Worm (Caenorhabditis elegans): ENCODE measurements around the gene pfs-2.

The pfs-2 gene

DNA sequence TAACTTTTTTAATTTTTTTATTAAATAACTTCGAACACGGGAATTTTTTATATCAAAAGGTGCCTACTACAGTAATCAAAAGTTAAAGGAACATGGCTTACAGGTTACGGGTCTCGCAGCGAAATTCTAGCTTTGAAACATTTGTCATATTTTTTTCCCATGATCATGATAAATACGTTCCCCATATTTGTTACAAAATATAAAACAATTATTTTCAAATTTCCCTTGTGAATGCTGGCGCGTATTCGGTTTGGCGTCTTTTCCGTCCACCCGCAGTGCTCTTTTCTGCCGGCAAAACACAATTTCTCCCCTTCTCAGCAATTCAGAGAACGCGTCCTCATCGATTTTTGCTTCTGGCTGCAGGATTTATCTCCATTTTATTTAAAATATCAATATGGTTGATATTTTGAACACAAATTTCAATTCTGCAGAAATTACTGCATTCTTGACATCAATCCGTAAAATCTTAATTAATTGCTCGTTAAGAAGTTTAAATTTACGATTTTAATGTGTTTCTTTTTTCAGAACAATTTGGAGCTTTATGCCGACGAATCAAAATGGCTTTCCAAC is 7.1 kb downstream of the pfs-2 start, which contains the start of gene imb-2 (continued):
- TF ChIP-seq skn-1 (tag; optimal IDR thresholded peaks at IDR 0.05) = no peak
- TF ChIP-seq pax-3 (tag; optimal IDR thresholded peaks at IDR 0.05) = no peak
- no peak for TF ChIP-seq ces-1 (GFP tag; optimal IDR thresholded peaks at IDR 0.05)
- no peak for TF ChIP-seq jun-1 (tag; optimal IDR thresholded peaks at IDR 0.05)
- TF ChIP-seq fkh-8 (tag; optimal IDR thresholded peaks at IDR 0.05) = peak; percentile 70
- TF ChIP-seq lin-39 (tag; optimal IDR thresholded peaks at IDR 0.05) = no peak
- peak; percentile 75 to 82 for TF ChIP-seq lin-35 (GFP tag; optimal IDR thresholded peaks at IDR 0.05)
- no peak for TF ChIP-seq sup-37 (GFP tag; optimal IDR thresholded peaks at IDR 0.05)
- no peak for TF ChIP-seq Y116A8C.19 (tag; optimal IDR thresholded peaks at IDR 0.05; ENCODE audit: borderline replicate concordance)
- no peak for TF ChIP-seq ceh-88 (GFP tag; IDR thresholded peaks at IDR 0.05)
- TF ChIP-seq snpc-4 (tag; optimal IDR thresholded peaks at IDR 0.05) = peak; percentile 34
- no peak for TF ChIP-seq ama-1 (optimal IDR thresholded peaks at IDR 0.05)
- TF ChIP-seq nhr-85 (tag) = peak; percentile 19
- TF ChIP-seq irx-1 (tag; optimal IDR thresholded peaks at IDR 0.05) = no peak
- no peak for TF ChIP-seq unc-98 (GFP tag; IDR thresholded peaks at IDR 0.05)
- TF ChIP-seq unc-30 (tag; optimal IDR thresholded peaks at IDR 0.05) = no peak
- no peak for TF ChIP-seq ceh-90 (tag; optimal IDR thresholded peaks at IDR 0.05)
- no peak for TF ChIP-seq aly-2 (tag; optimal IDR thresholded peaks at IDR 0.05)
- TF ChIP-seq lir-3 (tag; optimal IDR thresholded peaks at IDR 0.05; ENCODE audit: poor library complexity) = no peak
- no peak for TF ChIP-seq fos-1 (tag; optimal IDR thresholded peaks at IDR 0.05)
- no peak for TF ChIP-seq mdl-1 (tag; optimal IDR thresholded peaks at IDR 0.05)
- TF ChIP-seq ceh-82 (tag; optimal IDR thresholded peaks at IDR 0.05) = peak in 1 of 3 experiments; percentile 62
- peak; percentile 5 for TF ChIP-seq fkh-10 (GFP tag; optimal IDR thresholded peaks at IDR 0.05)
- TF ChIP-seq lin-14 (GFP tag; optimal IDR thresholded peaks at IDR 0.05) = peak; percentile 75
- peak; percentile 45 for TF ChIP-seq swsn-7 (tag; optimal IDR thresholded peaks at IDR 0.05)
- no peak for TF ChIP-seq vab-15 (tag; optimal IDR thresholded peaks at IDR 0.05)
- peak; percentile 33 for TF ChIP-seq unc-86 (tag; optimal IDR thresholded peaks at IDR 0.05)
- peak; percentile 58 for TF ChIP-seq lin-15B (tag; optimal IDR thresholded peaks at IDR 0.05)
- TF ChIP-seq pqm-1 (tag; optimal IDR thresholded peaks at IDR 0.05) = no peak
- peak; percentile 72 for TF ChIP-seq nhr-77 (tag; optimal IDR thresholded peaks at IDR 0.05)
- no peak for TF ChIP-seq mep-1 (tag; optimal IDR thresholded peaks at IDR 0.05)
- TF ChIP-seq hlh-17 (GFP tag; optimal IDR thresholded peaks at IDR 0.05; ENCODE audit: borderline replicate concordance) = no peak
- TF ChIP-seq ztf-11 (tag; optimal IDR thresholded peaks at IDR 0.05) = no peak
- TF ChIP-seq nhr-76 (tag; optimal IDR thresholded peaks at IDR 0.05) = no peak
- peak; percentile 51 for TF ChIP-seq F16B12.6 (tag; optimal IDR thresholded peaks at IDR 0.05)
- no peak for TF ChIP-seq zag-1 (tag; optimal IDR thresholded peaks at IDR 0.05)
- TF ChIP-seq tlp-1 (tag; optimal IDR thresholded peaks at IDR 0.05) = no peak
- peak; percentile 73 for TF ChIP-seq nhr-71 (tag; optimal IDR thresholded peaks at IDR 0.05)

DNA sequence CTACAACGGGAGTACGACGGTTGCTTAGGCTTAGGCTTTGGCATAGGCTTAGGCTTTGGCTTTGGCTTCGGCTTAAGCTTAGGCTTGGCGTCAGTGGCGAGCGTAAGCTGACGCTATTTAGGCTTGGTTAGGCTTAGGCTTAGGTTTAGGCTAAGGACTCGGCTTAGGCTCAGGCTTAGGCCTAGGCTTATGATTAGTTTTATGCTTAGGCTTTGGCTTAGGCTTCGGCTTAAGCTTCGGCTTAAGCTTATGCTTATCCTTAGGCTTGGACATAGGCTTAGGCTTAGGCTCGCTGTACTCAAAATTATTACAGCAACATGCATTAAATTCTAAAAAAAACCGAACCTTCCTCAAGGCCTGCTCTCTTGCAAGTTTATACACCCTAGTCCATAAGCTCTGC is 16.4 kb downstream of the pfs-2 start:
- no peak for TF ChIP-seq unc-130 (tag; optimal IDR thresholded peaks at IDR 0.05)
- no peak for TF ChIP-seq ceh-8 (GFP tag; optimal IDR thresholded peaks at IDR 0.05)
- no peak for TF ChIP-seq dpl-1 (GFP tag; optimal IDR thresholded peaks at IDR 0.05)
- no peak for TF ChIP-seq nhr-76 (tag; optimal IDR thresholded peaks at IDR 0.05)
- no peak for TF ChIP-seq alr-1 (tag; optimal IDR thresholded peaks at IDR 0.05; ENCODE audit: borderline replicate concordance)
- TF ChIP-seq lin-15B (tag; optimal IDR thresholded peaks at IDR 0.05) = no peak
- TF ChIP-seq lin-35 (GFP tag; optimal IDR thresholded peaks at IDR 0.05) = no peak
- no peak for TF ChIP-seq pqm-1 (tag; optimal IDR thresholded peaks at IDR 0.05)
- TF ChIP-seq nhr-90 (tag; optimal IDR thresholded peaks at IDR 0.05; ENCODE audit: poor library complexity) = no peak
- TF ChIP-seq tbx-2 (tag; optimal IDR thresholded peaks at IDR 0.05) = no peak
- no peak for TF ChIP-seq nhr-84 (tag; optimal IDR thresholded peaks at IDR 0.05)
- TF ChIP-seq ces-1 (GFP tag; optimal IDR thresholded peaks at IDR 0.05) = no peak
- TF ChIP-seq sptf-1 (tag; optimal IDR thresholded peaks at IDR 0.05) = no peak
- TF ChIP-seq efl-3 (GFP tag; optimal IDR thresholded peaks at IDR 0.05) = no peak
- TF ChIP-seq zip-4 (GFP tag; optimal IDR thresholded peaks at IDR 0.05) = no peak
- no peak for TF ChIP-seq ceh-82 (tag; optimal IDR thresholded peaks at IDR 0.05)
